Worm (Caenorhabditis elegans) whole organism, L1 larva: Measurements from ENCODE around the gene F38B7.10.

Experiments used
- C04F5.9 ChIP-seq: sonication (generic microtip); optimal IDR thresholded peaks from 2 replicates; lab custom pipeline; 2016; ENCODE audit warnings: missing genetic modification characterization, missing compliant biosample characterization
- aha-1 ChIP-seq: fragments of 150-350 bp; optimal IDR thresholded peaks from 2 replicates; lab custom pipeline; 2014; ENCODE audit warnings: missing biosample characterization, missing genetic modification characterization
- ceh-82 ChIP-seq, 3 experiments: fragments of 150-350 bp in 1 of 3; sonication (generic microtip) in 2 of 3; optimal IDR thresholded peaks; 2 replicates each; lab custom pipeline; 2014 to 2017; ENCODE audit warnings: missing biosample characterization in 3 of 3, missing genetic modification characterization in 3 of 3
- hlh-4 ChIP-seq: sonication (generic microtip); optimal IDR thresholded peaks from 2 replicates; lab custom pipeline; 2016; ENCODE audit warnings: mild to moderate bottlenecking, missing genetic modification characterization, missing compliant biosample characterization
- jun-1 ChIP-seq: fragments of 150-350 bp; optimal IDR thresholded peaks from 2 replicates; lab custom pipeline; 2014; ENCODE audit warnings: missing biosample characterization, missing genetic modification reagents, missing genetic modification characterization
- pag-3 ChIP-seq: sonication (generic microtip); optimal IDR thresholded peaks from 2 replicates; lab custom pipeline; 2017; ENCODE audit warnings: missing genetic modification characterization, mild to moderate bottlenecking, missing compliant biosample characterization, antibody characterized with exemption, borderline replicate concordance; ENCODE audit not compliant: insufficient read depth

ce11 chrV:11503081-11503751 is 42.1 kb upstream of the F38B7.10 start, which contains the start of gene C55A6.12:
- TF ChIP-seq pag-3 (no peak), aha-1 (tag; lab: Kevin White, UChicago) (no peak), C04F5.9 (tag; lab: Kevin White, UChicago) (no peak), jun-1 (tag; lab: Kevin White, UChicago) (no peak), hlh-4 (tag; lab: Kevin White, UChicago) (no peak), ceh-82 (tag; optimal IDR thresholded peaks at IDR 0.05; lab: Kevin White, UChicago) (no peak)
